Worm (Caenorhabditis elegans) whole organism, L1 larva: Measurements from ENCODE around the gene F10C2.3.

Experiments
- ama-1 ChIP-seq: fragments of 150-350 bp; optimal IDR thresholded peaks from 2 replicates; lab custom pipeline; 2014
- elt-2 ChIP-seq: sonication (generic microtip); optimal IDR thresholded peaks from 2 replicates; lab custom pipeline; 2016; ENCODE audit warnings: missing genetic modification characterization, mild to moderate bottlenecking, inconsistent platforms, missing compliant biosample characterization, missing genetic modification reagents
- lin-13 ChIP-seq: fragments of 150-350 bp; optimal IDR thresholded peaks from 2 replicates; lab custom pipeline; 2014; ENCODE audit warnings: missing biosample characterization, missing genetic modification reagents, missing genetic modification characterization
- lin-39 ChIP-seq: fragments of 150-350 bp; optimal IDR thresholded peaks from 2 replicates; lab custom pipeline; 2014; ENCODE audit warnings: missing biosample characterization, missing genetic modification reagents, missing genetic modification characterization
- nhr-77 ChIP-seq: fragments of 150-350 bp; optimal IDR thresholded peaks from 2 replicates; lab custom pipeline; 2014; ENCODE audit warnings: missing biosample characterization, missing genetic modification characterization
- pax-3 ChIP-seq: fragments of 200-800 bp; sonication (Bioruptor generic); optimal IDR thresholded peaks from 2 replicates; lab custom pipeline; 2018; ENCODE audit warnings: mild to moderate bottlenecking, missing genetic modification characterization, moderate library complexity, missing compliant biosample characterization
- snpc-4 ChIP-seq: fragments of 150-350 bp; optimal IDR thresholded peaks from 2 replicates; lab custom pipeline; 2014; ENCODE audit warnings: missing biosample characterization, missing genetic modification characterization
- sup-37 ChIP-seq: fragments of 200-800 bp; sonication (Bioruptor generic); optimal IDR thresholded peaks from 2 replicates; lab custom pipeline; 2018; ENCODE audit warnings: mild to moderate bottlenecking, missing genetic modification characterization, missing compliant biosample characterization

DNA sequence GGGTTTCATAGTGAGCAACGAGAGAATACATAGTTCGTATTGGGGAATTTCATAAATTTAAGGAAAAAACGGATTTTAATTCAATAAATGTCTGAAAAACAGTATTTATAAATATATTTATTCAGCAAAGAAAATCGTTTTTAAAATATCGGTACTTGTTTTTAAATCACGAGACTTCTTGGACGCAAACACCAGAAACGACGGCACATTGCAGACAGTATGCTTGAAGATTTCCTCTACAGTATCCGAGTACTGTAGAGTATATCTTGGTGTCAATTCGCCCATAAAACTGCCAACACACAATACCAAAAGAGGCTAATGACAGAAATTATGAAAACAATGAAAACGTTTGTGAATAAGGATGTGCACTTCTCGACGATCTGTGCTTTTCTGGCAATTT lies 45.7 kb downstream of the F10C2.3 start:
- TF ChIP-seq ama-1, result no peak
- peak; percentile 52 for TF ChIP-seq pax-3 (tag; lab: Kevin White, UChicago)
- TF ChIP-seq nhr-77, result no peak
- TF ChIP-seq elt-2, result no peak
- TF ChIP-seq snpc-4 (tag; lab: Kevin White, UChicago), result no peak
- TF ChIP-seq sup-37 (GFP tag; lab: Kevin White, UChicago), result no peak
- TF ChIP-seq lin-39 (tag; lab: Kevin White, UChicago), result no peak
- TF ChIP-seq lin-13 (GFP tag; lab: Kevin White, UChicago), result no peak
